Worm (Caenorhabditis elegans): ENCODE results near the gene chil-27.

Gene chil-27

DNA sequence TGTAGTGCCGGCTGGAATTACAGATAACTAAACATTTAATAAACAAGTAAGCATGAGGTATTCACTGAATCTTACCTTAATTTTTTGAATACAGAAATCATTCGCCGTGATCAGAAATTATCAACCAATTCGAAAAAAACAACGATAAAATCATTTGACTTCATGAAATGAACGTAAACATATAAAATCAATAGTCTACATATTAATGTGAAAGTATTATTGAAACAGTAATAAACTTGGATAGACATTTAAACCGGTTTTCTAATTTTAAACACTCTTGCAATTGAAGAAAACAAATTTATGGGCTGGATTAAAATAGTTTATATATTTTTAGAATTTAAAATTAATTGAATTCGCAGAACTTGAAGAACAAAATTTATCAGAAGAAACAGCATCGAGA is 35.8 kb upstream of the chil-27 start, which contains the start of gene chil-16:
Gene chil-16 (minus strand): TSS at position 101 of the 400 bp plus-strand sequence.
- TF ChIP-seq ceh-82 (tag; optimal IDR thresholded peaks at IDR 0.05) (no peak), lin-13 (GFP tag; optimal IDR thresholded peaks at IDR 0.05) (no peak), nhr-12 (tag; optimal IDR thresholded peaks at IDR 0.05) (no peak), nhr-10 (tag; optimal IDR thresholded peaks at IDR 0.05) (no peak), F13H6.1 (tag; optimal IDR thresholded peaks at IDR 0.05) (no peak), mab-5 (tag; optimal IDR thresholded peaks at IDR 0.05) (no peak), nhr-21 (tag; optimal IDR thresholded peaks at IDR 0.05) (no peak), elt-3 (tag; optimal IDR thresholded peaks at IDR 0.05) (no peak), nhr-237 (tag; optimal IDR thresholded peaks at IDR 0.05) (no peak), ceh-16 (tag; optimal IDR thresholded peaks at IDR 0.05) (no peak), nhr-77 (tag; optimal IDR thresholded peaks at IDR 0.05) (no peak), peb-1 (tag; optimal IDR thresholded peaks at IDR 0.05) (no peak), snpc-4 (tag; optimal IDR thresholded peaks at IDR 0.05) (no peak), nhr-11 (tag; optimal IDR thresholded peaks at IDR 0.05) (no peak), ama-1 (optimal IDR thresholded peaks at IDR 0.05) (no peak), aly-2 (tag; optimal IDR thresholded peaks at IDR 0.05) (no peak), C34F6.9 (tag; optimal IDR thresholded peaks at IDR 0.05) (no peak), unc-39 (tag; optimal IDR thresholded peaks at IDR 0.05) (no peak), lsy-2 (tag; optimal IDR thresholded peaks at IDR 0.05) (no peak), egl-27 (tag; optimal IDR thresholded peaks at IDR 0.05) (no peak)

DNA sequence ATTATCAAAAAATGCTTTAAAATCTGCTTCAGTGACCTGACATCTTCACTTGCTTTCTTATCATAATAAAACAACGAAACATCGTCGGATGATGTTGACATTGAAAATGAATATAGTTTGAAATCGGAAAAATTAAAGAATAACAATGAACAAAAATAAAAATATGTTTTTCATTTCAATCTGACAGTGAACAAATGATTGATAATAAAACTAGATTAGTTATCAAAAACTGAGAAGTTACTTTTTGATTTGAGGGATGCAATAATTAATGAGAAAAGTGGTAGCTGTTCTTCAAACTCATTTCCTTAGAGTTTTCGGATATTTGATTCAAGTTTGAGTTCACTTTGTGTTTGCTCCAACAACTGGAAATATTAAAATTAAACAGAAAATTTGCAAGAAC is 34.1 kb upstream of the chil-27 start, which contains the start of gene chil-15:
Gene chil-15 (minus strand): TSS at position 101 of the 400 bp plus-strand sequence.
- TF ChIP-seq lin-11 (tag; optimal IDR thresholded peaks at IDR 0.05) (no peak), Y55F3AM.14 (GFP tag; optimal IDR thresholded peaks at IDR 0.05) (no peak), ama-1 (optimal IDR thresholded peaks at IDR 0.05) (no peak), nhr-6 (tag; optimal IDR thresholded peaks at IDR 0.05) (no peak), mbf-1 (tag; optimal IDR thresholded peaks at IDR 0.05) (no peak), ztf-4 (tag; optimal IDR thresholded peaks at IDR 0.05) (no peak), unc-39 (tag; optimal IDR thresholded peaks at IDR 0.05) (no peak), nhr-25 (tag; optimal IDR thresholded peaks at IDR 0.05) (no peak), F13H6.1 (tag; optimal IDR thresholded peaks at IDR 0.05) (no peak), peb-1 (tag; optimal IDR thresholded peaks at IDR 0.05) (no peak), nhr-12 (tag; optimal IDR thresholded peaks at IDR 0.05) (no peak), lin-13 (GFP tag; optimal IDR thresholded peaks at IDR 0.05) (no peak), elt-1 (tag; optimal IDR thresholded peaks at IDR 0.05) (no peak), ceh-82 (tag; optimal IDR thresholded peaks at IDR 0.05) (no peak)

DNA sequence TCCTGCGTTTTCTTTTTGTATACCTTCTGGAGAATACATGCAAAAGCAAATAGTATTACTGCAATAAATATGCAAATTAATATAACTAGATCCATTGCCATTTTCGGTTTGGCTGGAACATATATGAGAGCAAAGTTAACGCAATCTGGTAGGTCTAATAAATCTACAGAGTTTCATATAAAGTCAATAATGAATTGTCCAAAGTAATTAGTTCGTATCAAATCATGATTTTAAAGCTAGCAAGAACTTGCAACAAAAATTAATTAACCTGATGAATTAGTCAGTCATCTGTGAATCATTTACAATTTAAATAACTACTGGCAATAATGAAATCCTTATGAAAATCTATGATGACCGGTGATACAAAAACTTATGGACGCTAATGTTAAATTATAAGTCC is 32.3 kb upstream of the chil-27 start, which contains the start of gene R09D1.13:
Gene R09D1.13 (minus strand): TSS at position 101 of the 400 bp plus-strand sequence.
- TF ChIP-seq elt-3 (tag; optimal IDR thresholded peaks at IDR 0.05), result no peak
- no peak for TF ChIP-seq dmd-4 (tag; optimal IDR thresholded peaks at IDR 0.05)
- TF ChIP-seq unc-55 (GFP tag; optimal IDR thresholded peaks at IDR 0.05), result no peak
- no peak for TF ChIP-seq blmp-1 (tag; optimal IDR thresholded peaks at IDR 0.05; ENCODE audit: insufficient read depth)
- TF ChIP-seq sma-9 (GFP tag; optimal IDR thresholded peaks at IDR 0.05), result no peak
- no peak for TF ChIP-seq sma-9 (tag; optimal IDR thresholded peaks at IDR 0.05)
- no peak for TF ChIP-seq lin-13 (GFP tag; optimal IDR thresholded peaks at IDR 0.05)
- no peak for TF ChIP-seq alr-1 (tag; optimal IDR thresholded peaks at IDR 0.05)
- TF ChIP-seq nhr-21 (tag; optimal IDR thresholded peaks at IDR 0.05), result no peak
- no peak for TF ChIP-seq elt-1 (tag; optimal IDR thresholded peaks at IDR 0.05)
- TF ChIP-seq C34F6.9 (tag; optimal IDR thresholded peaks at IDR 0.05), result no peak
- no peak for TF ChIP-seq fos-1 (tag; optimal IDR thresholded peaks at IDR 0.05)
- TF ChIP-seq ama-1 (optimal IDR thresholded peaks at IDR 0.05), result no peak
- no peak for TF ChIP-seq snpc-4 (tag; optimal IDR thresholded peaks at IDR 0.05)
- TF ChIP-seq unc-62 (GFP tag; optimal IDR thresholded peaks at IDR 0.05), result no peak
- no peak for TF ChIP-seq ztf-1 (GFP tag; conservative IDR thresholded peaks at IDR 0.05)
- TF ChIP-seq lsy-2 (tag; optimal IDR thresholded peaks at IDR 0.05), result no peak

DNA sequence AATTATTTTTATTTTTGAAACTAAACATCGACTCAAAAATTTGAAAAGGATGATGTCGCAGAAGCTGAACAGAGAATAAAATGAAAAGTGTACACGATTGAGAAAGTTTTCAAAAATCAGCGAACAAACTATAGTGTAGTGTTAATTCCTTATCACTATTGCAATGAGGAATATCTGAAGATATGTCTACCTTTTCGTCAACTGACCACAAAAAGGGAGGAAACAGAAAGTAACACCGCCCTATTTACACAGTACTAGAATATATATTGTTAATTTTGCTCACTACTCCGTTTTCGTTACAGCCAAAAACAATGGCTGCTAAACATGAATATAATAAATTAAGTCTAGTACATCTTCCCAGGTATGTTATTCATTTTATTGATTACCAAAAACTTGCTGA is 29.7 kb upstream of the chil-27 start, which contains the start of gene chil-18:
Gene chil-18 (plus strand): TSS at position 301 of the 400 bp plus-strand sequence.
- no peak for TF ChIP-seq lsy-2 (tag; optimal IDR thresholded peaks at IDR 0.05)
- no peak for TF ChIP-seq nhr-10 (tag; optimal IDR thresholded peaks at IDR 0.05)
- TF ChIP-seq nhr-77 (tag; optimal IDR thresholded peaks at IDR 0.05), result no peak
- no peak for TF ChIP-seq ceh-16 (tag; optimal IDR thresholded peaks at IDR 0.05)

Measured in whole organism, L2 larva.